Worm (Caenorhabditis elegans) whole organism, mixed stage, embryonic: ENCODE results near the gene Y54E2A.5.

Experiments
- M03D4.4 ChIP-seq: sonication (generic microtip); optimal IDR thresholded peaks from 2 replicates; lab custom pipeline; 2017; ENCODE audit warnings: mild to moderate bottlenecking, missing genetic modification characterization, missing compliant biosample characterization
- bed-3 ChIP-seq: fragments of 200-800 bp; sonication (Bioruptor generic); optimal IDR thresholded peaks from 3 replicates; lab custom pipeline; 2018; ENCODE audit warnings: mild to moderate bottlenecking, missing genetic modification characterization, moderate library complexity, missing compliant biosample characterization
- blmp-1 ChIP-seq: fragments of 150-350 bp; optimal IDR thresholded peaks from 2 replicates; lab custom pipeline; 2014; ENCODE audit warnings: missing biosample characterization, missing genetic modification characterization
- ceh-39 ChIP-seq: fragments of 150-350 bp; optimal IDR thresholded peaks from 2 replicates; lab custom pipeline; 2014; ENCODE audit warnings: missing biosample characterization, missing genetic modification characterization
- ceh-43 ChIP-seq: fragments of 200-800 bp; sonication (Bioruptor generic); optimal IDR thresholded peaks from 2 replicates; lab custom pipeline; 2018; ENCODE audit warnings: mild to moderate bottlenecking, missing genetic modification characterization, moderate library complexity, missing compliant biosample characterization
- ceh-83 ChIP-seq: fragments of 200-800 bp; sonication (Bioruptor generic); optimal IDR thresholded peaks from 2 replicates; lab custom pipeline; 2018; ENCODE audit warnings: mild to moderate bottlenecking, missing genetic modification characterization, missing compliant biosample characterization
- ces-1 ChIP-seq: fragments of 150-350 bp; optimal IDR thresholded peaks from 2 replicates; lab custom pipeline; 2014; ENCODE audit warnings: missing biosample characterization, missing genetic modification reagents, missing genetic modification characterization
- cnd-1 ChIP-seq: fragments of 200-800 bp; sonication (Bioruptor generic); optimal IDR thresholded peaks from 2 replicates; lab custom pipeline; 2018; ENCODE audit warnings: mild to moderate bottlenecking, missing genetic modification characterization, missing compliant biosample characterization
- drap-1 ChIP-seq: fragments of 200-800 bp; sonication (Bioruptor generic); optimal IDR thresholded peaks from 3 replicates; lab custom pipeline; 2018; ENCODE audit warnings: mild to moderate bottlenecking, missing genetic modification characterization, missing compliant biosample characterization
- elt-1 ChIP-seq: sonication (generic microtip); optimal IDR thresholded peaks from 2 replicates; lab custom pipeline; 2017; ENCODE audit warnings: missing genetic modification characterization, mild to moderate bottlenecking, missing compliant biosample characterization, antibody characterized with exemption, moderate library complexity, borderline replicate concordance; ENCODE audit not compliant: insufficient read depth
- elt-3 ChIP-seq: fragments of 150-350 bp; optimal IDR thresholded peaks from 2 replicates; lab custom pipeline; 2014; ENCODE audit warnings: missing biosample characterization, missing genetic modification characterization
- flh-1 ChIP-seq: fragments of 200-800 bp; sonication (Bioruptor generic); optimal IDR thresholded peaks from 2 replicates; lab custom pipeline; 2018; ENCODE audit warnings: mild to moderate bottlenecking, missing genetic modification characterization, moderate library complexity, missing compliant biosample characterization
- ham-2 ChIP-seq: fragments of 200-800 bp; sonication (Bioruptor generic); optimal IDR thresholded peaks from 2 replicates; lab custom pipeline; 2018; ENCODE audit warnings: mild to moderate bottlenecking, missing genetic modification characterization, missing compliant biosample characterization
- hlh-1 ChIP-seq: fragments of 150-350 bp; optimal IDR thresholded peaks from 2 replicates; lab custom pipeline; 2014; ENCODE audit warnings: missing biosample characterization, missing genetic modification reagents, missing genetic modification characterization
- lin-13 ChIP-seq: fragments of 150-350 bp; optimal IDR thresholded peaks from 2 replicates; lab custom pipeline; 2014; ENCODE audit warnings: missing biosample characterization, missing genetic modification characterization
- lin-32 ChIP-seq: fragments of 200-800 bp; sonication (Bioruptor generic); optimal IDR thresholded peaks from 2 replicates; lab custom pipeline; 2018; ENCODE audit warnings: mild to moderate bottlenecking, missing genetic modification characterization, missing compliant biosample characterization
- lsy-2 ChIP-seq: fragments of 150-350 bp; optimal IDR thresholded peaks from 2 replicates; lab custom pipeline; 2014; ENCODE audit warnings: missing biosample characterization, missing genetic modification characterization
- mab-5 ChIP-seq: fragments of 150-350 bp; optimal IDR thresholded peaks from 2 replicates; lab custom pipeline; 2014; ENCODE audit warnings: missing biosample characterization, missing genetic modification characterization
- mep-1 ChIP-seq: fragments of 150-350 bp; optimal IDR thresholded peaks from 2 replicates; lab custom pipeline; 2017; ENCODE audit warnings: missing biosample characterization, missing genetic modification reagents, missing genetic modification characterization, inconsistent platforms
- mls-2 ChIP-seq: sonication (generic microtip); optimal IDR thresholded peaks from 2 replicates; lab custom pipeline; 2016; ENCODE audit warnings: mild to moderate bottlenecking, missing genetic modification characterization, moderate library complexity, missing compliant biosample characterization
- nhr-12 ChIP-seq: fragments of 150-350 bp; optimal IDR thresholded peaks from 2 replicates; lab custom pipeline; 2014; ENCODE audit warnings: missing biosample characterization, missing genetic modification characterization
- nhr-2 ChIP-seq: fragments of 150-350 bp; optimal IDR thresholded peaks from 2 replicates; lab custom pipeline; 2014; ENCODE audit warnings: missing biosample characterization, missing genetic modification characterization
- nhr-237 ChIP-seq: fragments of 150-350 bp; optimal IDR thresholded peaks from 2 replicates; lab custom pipeline; 2014; ENCODE audit warnings: missing biosample characterization, missing genetic modification characterization
- nhr-28 ChIP-seq: fragments of 150-350 bp; optimal IDR thresholded peaks from 2 replicates; lab custom pipeline; 2014; ENCODE audit warnings: missing biosample characterization, missing genetic modification characterization
- nhr-76 ChIP-seq: sonication (generic microtip); optimal IDR thresholded peaks from 2 replicates; lab custom pipeline; 2017; ENCODE audit warnings: missing biosample characterization, missing genetic modification characterization
- pha-4 ChIP-seq: fragments of 150-350 bp; optimal IDR thresholded peaks from 2 replicates; lab custom pipeline; 2018; ENCODE audit warnings: missing biosample characterization, missing genetic modification reagents, missing genetic modification characterization
- sem-2 ChIP-seq: fragments of 200-800 bp; sonication (Bioruptor generic); optimal IDR thresholded peaks from 2 replicates; lab custom pipeline; 2018; ENCODE audit warnings: mild to moderate bottlenecking, missing genetic modification characterization, missing compliant biosample characterization
- snpc-4 ChIP-seq: fragments of 150-350 bp; optimal IDR thresholded peaks from 2 replicates; lab custom pipeline; 2014; ENCODE audit warnings: missing biosample characterization, missing genetic modification characterization
- sptf-1 ChIP-seq: sonication (generic microtip); optimal IDR thresholded peaks from 2 replicates; lab custom pipeline; 2017; ENCODE audit warnings: mild to moderate bottlenecking, missing genetic modification characterization, moderate library complexity, missing compliant biosample characterization
- tbx-8 ChIP-seq: fragments of 200-800 bp; sonication (Bioruptor generic); optimal IDR thresholded peaks from 2 replicates; lab custom pipeline; 2018; ENCODE audit warnings: mild to moderate bottlenecking, missing genetic modification characterization, moderate library complexity, missing compliant biosample characterization
- unc-120 ChIP-seq: sonication (generic microtip); optimal IDR thresholded peaks from 2 replicates; lab custom pipeline; 2017; ENCODE audit warnings: missing genetic modification characterization, missing compliant biosample characterization; ENCODE audit not compliant: poor library complexity, severe bottlenecking
- unc-39 ChIP-seq: fragments of 150-350 bp; optimal IDR thresholded peaks from 2 replicates; lab custom pipeline; 2014; ENCODE audit warnings: missing biosample characterization, missing genetic modification characterization
- unc-62 ChIP-seq: fragments of 150-350 bp; optimal IDR thresholded peaks from 2 replicates; lab custom pipeline; 2014; ENCODE audit warnings: missing biosample characterization, missing genetic modification reagents, missing genetic modification characterization
- zip-8 ChIP-seq: fragments of 150-350 bp; optimal IDR thresholded peaks from 2 replicates; lab custom pipeline; 2014; ENCODE audit warnings: missing biosample characterization, missing genetic modification characterization
- ztf-11 ChIP-seq: fragments of 150-350 bp; optimal IDR thresholded peaks from 2 replicates; lab custom pipeline; 2014; ENCODE audit warnings: missing biosample characterization, missing genetic modification characterization

The Y54E2A.5 gene

DNA sequence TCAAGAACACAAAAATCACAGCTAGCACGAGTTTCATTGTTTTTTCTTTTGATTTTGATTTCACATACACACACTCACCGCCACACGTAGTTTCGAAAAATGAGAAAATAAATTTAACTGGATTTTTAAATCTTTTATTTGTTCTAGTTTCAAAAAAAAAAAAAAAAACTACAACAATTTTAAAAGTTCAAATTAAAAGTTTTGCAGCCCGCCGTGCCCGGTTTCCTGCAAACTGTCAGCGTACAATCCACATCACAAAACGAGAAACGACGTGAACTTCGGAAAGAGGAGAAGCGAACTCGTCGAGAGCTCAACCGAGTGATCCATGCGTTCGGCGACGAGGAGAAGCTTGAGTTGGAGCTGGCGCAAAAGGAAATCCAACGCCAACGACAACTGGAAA lies at the start of gene Y54E2A.5:
Gene Y54E2A.5, minus strand, starts transcription at position 101 of the 400 bp plus-strand sequence.
- TF ChIP-seq mab-5 (tag; lab: Kevin White, UChicago) (no peak), ceh-83 (no peak), tbx-8 (GFP tag; lab: Kevin White, UChicago) (no peak), lin-13 (tag; lab: Kevin White, UChicago) (no peak)

DNA sequence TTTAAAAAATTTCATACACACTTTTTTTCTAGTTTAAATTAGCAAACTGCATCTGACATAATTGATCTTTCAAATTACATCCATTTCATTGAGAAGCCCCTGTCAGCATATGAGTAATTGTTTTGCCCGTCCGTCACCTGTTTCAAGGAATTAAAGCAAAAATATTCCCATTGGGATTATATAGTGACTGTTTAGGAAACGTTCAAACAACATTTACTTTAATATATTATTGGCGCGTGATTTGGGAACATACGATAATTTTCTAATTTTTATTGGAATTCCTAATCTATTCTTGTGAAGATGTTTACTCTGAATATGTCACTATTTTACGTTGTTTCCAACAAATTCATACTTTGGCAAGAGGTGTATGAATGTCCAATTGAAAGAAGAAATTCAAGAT lies 48.1 kb upstream of the Y54E2A.5 start, which contains the start of gene srt-11:
Gene srt-11, plus strand, starts transcription at position 301 of the 400 bp plus-strand sequence.
- TF ChIP-seq mep-1 (tag; lab: Kevin White, UChicago): no peak
- no peak for TF ChIP-seq sem-2 (GFP tag; lab: Kevin White, UChicago)
- TF ChIP-seq tbx-8 (GFP tag; lab: Kevin White, UChicago): no peak

- TF ChIP-seq tbx-8 (GFP tag; lab: Kevin White, UChicago) (peak; percentile 93), lin-32 (GFP tag; lab: Kevin White, UChicago) (peak; percentile 89), nhr-28 (tag; lab: Kevin White, UChicago) (peak; percentile 29), drap-1 (peak; percentile 95), mab-5 (tag; lab: Kevin White, UChicago) (no peak), lin-13 (tag; lab: Kevin White, UChicago) (peak; percentile 45), sem-2 (GFP tag; lab: Kevin White, UChicago) (peak; percentile 75), nhr-76 (tag; lab: Kevin White, UChicago) (peak; percentile 6), nhr-2 (tag; lab: Kevin White, UChicago) (peak; percentile 22), ceh-39 (tag; lab: Kevin White, UChicago) (peak; percentile 12), ham-2 (GFP tag; lab: Kevin White, UChicago) (peak; percentile 86), lsy-2 (peak; percentile 58), ceh-43 (GFP tag; lab: Kevin White, UChicago) (peak; percentile 90), ztf-11 (tag; lab: Kevin White, UChicago) (peak; percentile 14), nhr-237 (peak; percentile 17), blmp-1 (tag; lab: Kevin White, UChicago) (no peak), unc-39 (tag; lab: Kevin White, UChicago) (peak; percentile 71), snpc-4 (tag; lab: Kevin White, UChicago) (no peak), pha-4 (peak; percentile 36), sptf-1 (tag; lab: Kevin White, UChicago) (peak; percentile 96), ceh-83 (peak; percentile 94), unc-62 (GFP tag; lab: Kevin White, UChicago) (peak; percentile 63), flh-1 (GFP tag; lab: Kevin White, UChicago) (peak; percentile 87), mls-2 (peak; percentile 97), elt-1 (tag; lab: Kevin White, UChicago) (no peak), hlh-1 (tag; lab: Kevin White, UChicago) (peak; percentile 0), ces-1 (peak; percentile 60), cnd-1 (tag; lab: Kevin White, UChicago) (peak; percentile 95), nhr-12 (tag; lab: Kevin White, UChicago) (peak; percentile 22), mep-1 (tag; lab: Kevin White, UChicago) (peak; percentile 88), elt-3 (tag; lab: Kevin White, UChicago) (peak; percentile 23), bed-3 (GFP tag; lab: Kevin White, UChicago) (peak; percentile 87), unc-120 (tag; lab: Kevin White, UChicago) (peak; percentile 92), M03D4.4 (tag; lab: Kevin White, UChicago) (peak; percentile 93), zip-8 (tag; lab: Kevin White, UChicago) (peak; percentile 49)
These were observed 46.8 kb upstream of the Y54E2A.5 start, which contains the start of gene W01D2.3 for ce11 chrII:14804259-14804899. W01D2.3 (minus strand) TSS chrII:14804309.
